Fruit fly (Drosophila melanogaster) whole organism, adult: ENCODE measurements around the gene CG10086.

Experiments used
- CG11617 ChIP-seq: fragments of 200-800 bp; sonication (Bioruptor generic); optimal IDR thresholded peaks from 2 replicates; lab custom pipeline; 2017; ENCODE audit warnings: mild to moderate bottlenecking, missing biosample characterization, missing genetic modification reagents, missing genetic modification characterization
- CG12768 ChIP-seq: fragments of 200-800 bp; sonication (Bioruptor generic); optimal IDR thresholded peaks from 2 replicates; lab custom pipeline; 2017; ENCODE audit warnings: missing biosample characterization, missing genetic modification characterization, mild to moderate bottlenecking, moderate library complexity, missing genetic modification reagents
- CG14711 ChIP-seq: fragments of 200-800 bp; sonication (Bioruptor generic); optimal IDR thresholded peaks from 2 replicates; lab custom pipeline; 2018; ENCODE audit warnings: missing biosample characterization, mild to moderate bottlenecking, missing genetic modification characterization, moderate library complexity
- CG1620 ChIP-seq: fragments of 200-800 bp; sonication (Bioruptor generic); optimal IDR thresholded peaks from 2 replicates; lab custom pipeline; 2016; ENCODE audit warnings: missing biosample characterization, missing genetic modification characterization
- CG33017 ChIP-seq: fragments of 200-800 bp; sonication (Bioruptor generic); optimal IDR thresholded peaks from 2 replicates; lab custom pipeline; 2018; ENCODE audit warnings: missing biosample characterization, mild to moderate bottlenecking, missing genetic modification characterization, moderate library complexity
- CG5204 ChIP-seq: fragments of 200-800 bp; sonication (Bioruptor generic); optimal IDR thresholded peaks from 2 replicates; lab custom pipeline; 2016; ENCODE audit warnings: missing biosample characterization, missing genetic modification characterization
- CG7045 ChIP-seq: fragments of 200-800 bp; sonication (Bioruptor generic); optimal IDR thresholded peaks from 2 replicates; lab custom pipeline; 2017; ENCODE audit warnings: missing biosample characterization, mild to moderate bottlenecking, missing genetic modification characterization
- CG7101 ChIP-seq: fragments of 200-800 bp; sonication (Bioruptor generic); optimal IDR thresholded peaks from 2 replicates; lab custom pipeline; 2018; ENCODE audit warnings: missing biosample characterization, mild to moderate bottlenecking, missing genetic modification characterization, moderate library complexity
- Clk ChIP-seq: fragments of 200-800 bp; sonication (Bioruptor generic); optimal IDR thresholded peaks from 2 replicates; lab custom pipeline; 2017; ENCODE audit warnings: missing biosample characterization, missing genetic modification characterization
- Crg-1 ChIP-seq: fragments of 200-800 bp; sonication (Bioruptor generic); optimal IDR thresholded peaks from 2 replicates; lab custom pipeline; 2016; ENCODE audit warnings: missing biosample characterization, missing genetic modification characterization
- Hr96 ChIP-seq: fragments of 200-800 bp; sonication (Bioruptor generic); optimal IDR thresholded peaks from 2 replicates; lab custom pipeline; 2016; ENCODE audit warnings: missing biosample characterization, missing genetic modification characterization
- Mnt ChIP-seq: fragments of 200-800 bp; sonication (Bioruptor generic); optimal IDR thresholded peaks from 2 replicates; lab custom pipeline; 2016; ENCODE audit warnings: missing biosample characterization, mild to moderate bottlenecking, missing genetic modification characterization
- bab1 ChIP-seq: fragments of 200-800 bp; sonication (Bioruptor generic); optimal IDR thresholded peaks from 3 replicates; lab custom pipeline; 2019; ENCODE audit warnings: missing biosample characterization, mild to moderate bottlenecking, missing genetic modification characterization, moderate library complexity
- cic ChIP-seq: fragments of 200-800 bp; sonication (Bioruptor generic); optimal IDR thresholded peaks from 2 replicates; lab custom pipeline; 2017; ENCODE audit warnings: missing biosample characterization, mild to moderate bottlenecking, missing genetic modification characterization, moderate library complexity
- kay ChIP-seq: fragments of 200-800 bp; sonication (Bioruptor generic); peaks from one replicate; lab custom pipeline; 2016; ENCODE audit warnings: missing biosample characterization, missing genetic modification characterization, borderline replicate concordance
- ovo ChIP-seq: fragments of 200-800 bp; sonication (Bioruptor generic); optimal IDR thresholded peaks from 2 replicates; lab custom pipeline; 2016; ENCODE audit warnings: missing biosample characterization, missing genetic modification characterization
- pad ChIP-seq: fragments of 200-800 bp; sonication (Bioruptor generic); optimal IDR thresholded peaks from 3 replicates; lab custom pipeline; 2017; ENCODE audit warnings: missing biosample characterization, missing genetic modification characterization, mild to moderate bottlenecking, moderate library complexity, missing genetic modification reagents
- tj ChIP-seq: fragments of 200-800 bp; sonication (Bioruptor generic); optimal IDR thresholded peaks from 3 replicates; lab custom pipeline; 2017; ENCODE audit warnings: missing biosample characterization, mild to moderate bottlenecking, missing genetic modification characterization, moderate library complexity
- toe ChIP-seq: fragments of 200-800 bp; sonication (Bioruptor generic); optimal IDR thresholded peaks from 2 replicates; lab custom pipeline; 2016; ENCODE audit warnings: missing biosample characterization, missing genetic modification characterization

Gene CG10086

dm6 chr3R:7790583-7791034 is at the start of gene CG10086:
Gene CG10086 (plus strand): TSS chr3R:7790633.
- TF ChIP-seq cic (GFP tag; lab: Kevin White, UChicago) (peak; percentile 48), CG7045 (GFP tag; lab: Kevin White, UChicago) (no peak), CG5204 (GFP tag; lab: Kevin White, UChicago) (peak; percentile 13), Mnt (GFP tag; lab: Kevin White, UChicago) (peak; percentile 68), CG7101 (tag; lab: Kevin White, UChicago) (no peak), CG33017 (peak; percentile 16), Hr96 (GFP tag; lab: Kevin White, UChicago) (peak; percentile 21), CG14711 (tag; lab: Kevin White, UChicago) (no peak), pad (GFP tag; lab: Kevin White, UChicago) (peak; percentile 17)

- no peak for TF ChIP-seq tj (GFP tag; lab: Kevin White, UChicago)
- TF ChIP-seq CG33017: peak; percentile 16
Observed at dm6 chr3R:7749993-7750392, 40.4 kb upstream of the CG10086 start, which contains the start of gene pyd3. Gene pyd3 (minus strand): TSS chr3R:7750079.

DNA sequence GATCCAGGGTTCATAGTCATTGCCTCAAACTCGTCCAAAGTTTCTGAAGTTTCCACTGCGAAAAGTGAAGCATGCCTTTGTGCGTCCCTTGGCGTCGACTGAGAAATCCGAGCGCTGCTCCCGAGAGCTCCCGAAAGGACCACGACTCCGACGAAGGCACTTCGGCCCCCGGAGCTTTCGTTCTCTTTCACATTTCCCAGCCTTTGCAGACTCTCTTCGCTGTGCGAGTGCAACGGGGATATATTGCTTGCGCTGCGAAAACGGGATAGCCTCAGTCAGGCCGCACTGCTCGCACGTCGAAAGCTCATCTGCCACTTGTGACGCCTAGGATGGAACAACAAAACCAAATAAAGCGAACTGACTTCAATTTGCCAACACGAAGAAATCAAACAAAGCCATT is 36.9 kb upstream of the CG10086 start:
- TF ChIP-seq toe: no peak
- no peak for TF ChIP-seq Crg-1

- TF ChIP-seq pad (GFP tag; lab: Kevin White, UChicago): no peak
Observed at dm6 chr3R:7757822-7758221, 32.6 kb upstream of the CG10086 start, which contains the start of gene CG10919. Gene CG10919 (plus strand): TSS chr3R:7758122.

- TF ChIP-seq CG7101 (tag; lab: Kevin White, UChicago) (no peak), Mnt (GFP tag; lab: Kevin White, UChicago) (no peak), CG7045 (GFP tag; lab: Kevin White, UChicago) (no peak)
Observed at dm6 chr3R:7759486-7759885, 30.9 kb upstream of the CG10086 start, which contains the start of gene Sp7. Gene Sp7 (plus strand): TSS chr3R:7759786.

dm6 chr3R:7760970-7761558 is 29.4 kb upstream of the CG10086 start:
- no peak for TF ChIP-seq bab1 (GFP tag; lab: Kevin White, UChicago)
- TF ChIP-seq tj (GFP tag; lab: Kevin White, UChicago): no peak
- TF ChIP-seq CG14711 (tag; lab: Kevin White, UChicago): no peak
- no peak for TF ChIP-seq CG7101 (tag; lab: Kevin White, UChicago)
- TF ChIP-seq CG5204 (GFP tag; lab: Kevin White, UChicago): no peak
- no peak for TF ChIP-seq CG12768 (GFP tag; lab: Kevin White, UChicago)

DNA sequence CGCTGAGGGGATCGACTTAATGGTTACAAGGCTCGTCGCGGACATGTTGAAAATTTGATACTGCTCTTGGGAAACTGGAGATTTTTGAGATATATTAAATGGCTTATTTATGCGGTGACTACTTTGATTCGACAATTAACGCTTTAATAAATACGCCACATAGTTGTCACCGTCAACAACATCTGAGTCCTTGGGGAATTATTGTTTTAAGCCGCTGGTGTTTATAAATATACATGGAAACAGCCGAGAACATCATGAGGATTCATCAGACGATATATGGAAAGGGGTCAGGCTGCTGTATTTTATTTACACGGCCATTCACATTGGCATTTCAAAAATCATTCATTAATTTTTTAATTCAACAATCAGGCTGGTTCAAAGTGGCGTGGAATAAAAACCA is 18.8 kb upstream of the CG10086 start, which contains the start of gene CG11286:
Gene CG11286 (minus strand): TSS at position 101 of the 400 bp plus-strand sequence.
- TF ChIP-seq Crg-1 (no peak), CG1620 (GFP tag; lab: Kevin White, UChicago) (no peak), CG7101 (tag; lab: Kevin White, UChicago) (no peak), kay (GFP tag; lab: Kevin White, UChicago) (no peak), pad (GFP tag; lab: Kevin White, UChicago) (no peak), bab1 (GFP tag; lab: Kevin White, UChicago) (no peak), CG7045 (GFP tag; lab: Kevin White, UChicago) (no peak), cic (GFP tag; lab: Kevin White, UChicago) (no peak), CG5204 (GFP tag; lab: Kevin White, UChicago) (no peak), CG11617 (no peak), CG14711 (tag; lab: Kevin White, UChicago) (no peak), toe (no peak), Clk (no peak), tj (GFP tag; lab: Kevin White, UChicago) (no peak), CG12768 (GFP tag; lab: Kevin White, UChicago) (no peak), ovo (GFP tag; lab: Kevin White, UChicago) (no peak), Mnt (GFP tag; lab: Kevin White, UChicago) (no peak)

- TF ChIP-seq Hr96 (GFP tag; lab: Kevin White, UChicago) (no peak), CG11617 (no peak), tj (GFP tag; lab: Kevin White, UChicago) (no peak)
Observed at dm6 chr3R:7779620-7780019, 10.8 kb upstream of the CG10086 start.
